Worm (Caenorhabditis elegans): Measurements from ENCODE around the gene R10E9.2.

Gene R10E9.2

DNA sequence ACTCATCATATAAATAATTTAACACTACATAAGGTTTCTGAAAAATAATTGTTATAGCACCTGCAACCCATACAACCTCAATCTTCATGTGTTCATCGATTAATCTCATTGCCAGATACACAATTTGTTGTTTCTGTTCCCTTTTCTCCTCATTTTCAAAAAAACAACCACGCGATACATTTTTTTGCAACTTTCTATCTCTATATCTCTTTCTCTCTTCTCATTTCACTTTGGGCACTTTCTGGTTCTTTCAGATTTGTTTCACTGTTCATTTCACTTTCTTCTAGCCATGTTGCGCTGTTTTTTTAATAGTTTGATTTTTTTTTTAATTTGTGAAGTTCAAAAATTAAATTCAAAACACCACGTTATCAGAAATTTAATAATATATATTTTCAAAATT lies 4.9 kb downstream of the R10E9.2 start:
- TF ChIP-seq nhr-237 (tag; optimal IDR thresholded peaks at IDR 0.05) (no peak), nhr-28 (tag; optimal IDR thresholded peaks at IDR 0.05) (no peak), ham-2 (GFP tag; optimal IDR thresholded peaks at IDR 0.05) (no peak), lin-13 (tag; optimal IDR thresholded peaks at IDR 0.05) (no peak), ceh-83 (GFP tag; optimal IDR thresholded peaks at IDR 0.05) (no peak), hlh-1 (tag; optimal IDR thresholded peaks at IDR 0.05) (no peak), ceh-39 (tag; optimal IDR thresholded peaks at IDR 0.05) (no peak), unc-62 (GFP tag; optimal IDR thresholded peaks at IDR 0.05) (no peak), lin-32 (GFP tag; optimal IDR thresholded peaks at IDR 0.05) (no peak), tbx-8 (GFP tag; optimal IDR thresholded peaks at IDR 0.05) (no peak), elt-3 (tag; optimal IDR thresholded peaks at IDR 0.05) (no peak), ztf-11 (tag; optimal IDR thresholded peaks at IDR 0.05) (no peak)

DNA sequence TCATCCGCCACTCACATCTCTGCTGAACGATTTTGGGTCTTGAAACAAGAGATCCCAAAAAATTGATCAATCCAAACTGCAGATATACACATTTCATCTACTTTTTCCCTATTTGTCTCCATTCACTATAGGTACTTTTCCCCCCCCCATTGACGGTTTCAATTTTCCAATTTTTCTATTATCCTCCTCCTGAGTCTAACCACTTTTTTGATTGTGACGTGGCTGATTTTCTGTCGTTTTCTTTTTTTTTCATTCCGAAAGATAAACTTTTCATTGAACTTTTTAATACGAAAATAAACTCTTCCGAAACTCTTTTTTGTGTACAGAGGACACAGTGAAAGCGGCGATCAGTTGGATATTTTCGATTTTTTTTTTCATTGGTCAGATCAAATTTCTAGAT lies 6.3 kb downstream of the R10E9.2 start:
- TF ChIP-seq ceh-39 (tag; optimal IDR thresholded peaks at IDR 0.05), result no peak
- TF ChIP-seq nhr-2 (tag; optimal IDR thresholded peaks at IDR 0.05), result no peak
- TF ChIP-seq unc-120 (tag; optimal IDR thresholded peaks at IDR 0.05; ENCODE audit: poor library complexity, severe bottlenecking), result no peak
- TF ChIP-seq sem-2 (GFP tag; optimal IDR thresholded peaks at IDR 0.05), result no peak
- no peak for TF ChIP-seq flh-1 (GFP tag; optimal IDR thresholded peaks at IDR 0.05)
- TF ChIP-seq bed-3 (GFP tag; optimal IDR thresholded peaks at IDR 0.05), result no peak
- TF ChIP-seq lsy-2 (tag; optimal IDR thresholded peaks at IDR 0.05), result no peak
- TF ChIP-seq drap-1 (GFP tag; optimal IDR thresholded peaks at IDR 0.05), result no peak
- TF ChIP-seq ces-1 (GFP tag; optimal IDR thresholded peaks at IDR 0.05), result no peak
- no peak for TF ChIP-seq ceh-43 (GFP tag; optimal IDR thresholded peaks at IDR 0.05)
- TF ChIP-seq mep-1 (tag; optimal IDR thresholded peaks at IDR 0.05), result no peak
- TF ChIP-seq ztf-11 (tag; optimal IDR thresholded peaks at IDR 0.05), result no peak
- TF ChIP-seq cnd-1 (tag; optimal IDR thresholded peaks at IDR 0.05), result no peak
- TF ChIP-seq snpc-4 (tag; optimal IDR thresholded peaks at IDR 0.05), result no peak
- no peak for TF ChIP-seq pha-4 (tag; optimal IDR thresholded peaks at IDR 0.05)
- TF ChIP-seq lin-32 (GFP tag; optimal IDR thresholded peaks at IDR 0.05), result no peak

DNA sequence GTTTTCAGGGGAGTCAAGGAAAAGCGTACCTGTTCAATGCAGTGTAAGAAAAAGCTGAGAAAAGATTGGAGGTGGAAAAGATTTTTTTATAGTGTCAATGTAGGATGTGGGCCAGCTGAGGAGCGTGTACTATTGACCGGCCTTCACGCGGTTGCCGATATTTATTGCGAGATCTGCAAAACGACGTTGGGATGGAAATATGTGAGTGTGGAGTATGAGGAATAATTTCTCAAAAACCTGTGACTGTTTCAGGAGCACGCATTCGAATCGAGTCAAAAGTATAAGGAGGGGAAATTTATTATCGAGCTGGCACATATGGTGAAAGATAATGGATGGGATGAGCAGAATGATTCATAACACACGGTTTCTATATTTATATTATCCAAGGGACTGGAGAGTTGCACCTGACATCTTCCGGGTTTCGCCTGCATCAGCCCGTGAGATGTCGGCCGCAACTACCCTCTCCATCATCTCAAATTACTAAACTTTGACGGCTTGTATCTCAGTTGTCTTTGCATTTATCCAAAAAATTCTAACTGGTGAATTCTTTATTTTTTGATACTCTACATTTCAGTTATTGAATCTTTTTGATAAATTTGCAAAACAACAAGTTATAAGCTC lies 6.9 kb downstream of the R10E9.2 start:
- TF ChIP-seq nhr-237 (tag; optimal IDR thresholded peaks at IDR 0.05) (no peak), drap-1 (GFP tag; optimal IDR thresholded peaks at IDR 0.05) (no peak), lin-13 (tag; optimal IDR thresholded peaks at IDR 0.05) (no peak), bed-3 (GFP tag; optimal IDR thresholded peaks at IDR 0.05) (no peak), nhr-12 (tag; optimal IDR thresholded peaks at IDR 0.05) (no peak), pha-4 (tag; optimal IDR thresholded peaks at IDR 0.05) (no peak), lsy-2 (tag; optimal IDR thresholded peaks at IDR 0.05) (no peak), ceh-83 (GFP tag; optimal IDR thresholded peaks at IDR 0.05) (no peak), mls-2 (tag; optimal IDR thresholded peaks at IDR 0.05) (no peak), lin-32 (GFP tag; optimal IDR thresholded peaks at IDR 0.05) (no peak)

DNA sequence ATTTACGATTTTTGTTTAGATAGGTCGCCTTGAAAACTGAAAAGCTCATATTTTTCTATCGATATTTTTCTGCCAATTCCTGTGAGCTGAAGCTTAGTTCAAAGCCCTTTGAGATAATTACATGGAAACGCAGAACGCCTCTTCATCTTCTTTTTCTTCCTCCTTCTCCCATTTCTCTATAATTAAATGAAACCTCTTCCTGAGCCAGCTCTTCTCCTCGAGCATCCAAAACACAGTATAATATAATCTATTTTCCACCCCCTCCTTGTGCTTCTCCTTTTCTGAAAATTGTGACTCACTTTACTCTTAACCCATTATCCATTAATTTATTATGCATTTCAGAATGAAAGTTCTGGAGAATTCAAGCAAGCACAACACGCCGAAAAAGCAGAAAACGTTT lies 7.8 kb downstream of the R10E9.2 start, which contains the start of gene F37A8.5:
Gene F37A8.5, plus strand, starts transcription at position 332 of the 400 bp plus-strand sequence.
- TF ChIP-seq pha-4 (tag; optimal IDR thresholded peaks at IDR 0.05) (no peak), nhr-237 (tag; optimal IDR thresholded peaks at IDR 0.05) (no peak), zip-8 (tag; optimal IDR thresholded peaks at IDR 0.05) (no peak), nhr-12 (tag; optimal IDR thresholded peaks at IDR 0.05) (no peak), flh-1 (GFP tag; optimal IDR thresholded peaks at IDR 0.05) (no peak), ces-1 (GFP tag; optimal IDR thresholded peaks at IDR 0.05) (peak; percentile 77), snpc-4 (tag; optimal IDR thresholded peaks at IDR 0.05) (no peak), unc-39 (tag; optimal IDR thresholded peaks at IDR 0.05) (no peak), M03D4.4 (tag; optimal IDR thresholded peaks at IDR 0.05) (no peak)

DNA sequence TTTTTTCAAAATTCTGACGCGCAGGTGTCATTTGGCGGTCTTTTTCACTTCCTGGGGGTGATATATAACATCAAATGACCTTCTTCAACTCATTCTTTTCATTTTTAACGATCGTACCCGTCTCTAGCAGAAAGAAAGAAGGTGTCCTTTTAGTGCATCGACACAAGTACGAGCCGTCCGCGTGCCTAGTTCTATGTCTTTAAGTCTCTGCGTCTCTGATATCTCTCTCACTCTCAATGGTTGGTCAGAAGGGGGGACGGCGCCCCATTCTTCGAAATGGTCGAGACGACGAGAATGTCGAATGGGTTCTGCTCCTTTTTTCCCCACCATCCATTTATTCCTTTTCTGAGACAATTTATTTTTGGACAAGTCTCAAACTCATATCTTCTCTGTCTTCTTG lies 8.5 kb downstream of the R10E9.2 start:
- TF ChIP-seq flh-1 (GFP tag; optimal IDR thresholded peaks at IDR 0.05) (no peak), snpc-4 (tag; optimal IDR thresholded peaks at IDR 0.05) (no peak), unc-62 (GFP tag; optimal IDR thresholded peaks at IDR 0.05) (no peak), pha-4 (tag; optimal IDR thresholded peaks at IDR 0.05) (no peak), ham-2 (GFP tag; optimal IDR thresholded peaks at IDR 0.05) (no peak), mab-5 (tag; optimal IDR thresholded peaks at IDR 0.05) (no peak), lin-32 (GFP tag; optimal IDR thresholded peaks at IDR 0.05) (no peak), elt-3 (tag; optimal IDR thresholded peaks at IDR 0.05) (no peak), cnd-1 (tag; optimal IDR thresholded peaks at IDR 0.05) (no peak), ceh-39 (tag; optimal IDR thresholded peaks at IDR 0.05) (no peak), nhr-76 (tag; optimal IDR thresholded peaks at IDR 0.05) (no peak), nhr-2 (tag; optimal IDR thresholded peaks at IDR 0.05) (no peak), lsy-2 (tag; optimal IDR thresholded peaks at IDR 0.05) (no peak), drap-1 (GFP tag; optimal IDR thresholded peaks at IDR 0.05) (no peak)

Data from whole organism, mixed stage, embryonic.